Fruit fly (Drosophila melanogaster) whole organism, embryonic: ENCODE data around the gene CG14839.
A peak's percentile ranks its signal among the peaks of the same experiment; 100 is the strongest.

Experiments used
- CG11723 ChIP-seq: fragments of 200-800 bp; sonication (Bioruptor generic); optimal IDR thresholded peaks from 2 replicates; lab custom pipeline; 2017; ENCODE audit warnings: missing biosample characterization, mild to moderate bottlenecking, missing genetic modification characterization
- CG13123 ChIP-seq: fragments of 200-800 bp; sonication (Bioruptor generic); optimal IDR thresholded peaks from 2 replicates; lab custom pipeline; 2016; ENCODE audit warnings: missing biosample characterization, missing genetic modification characterization
- CG14667 ChIP-seq: fragments of 200-800 bp; sonication (Bioruptor generic); IDR thresholded peaks from 2 replicates; pipeline ENCODE4 v1.3.6; 2022; ENCODE audit warnings: missing biosample characterization, missing genetic modification characterization
- CG15269 ChIP-seq: fragments of 200-800 bp; sonication (Bioruptor generic); optimal IDR thresholded peaks from 2 replicates; lab custom pipeline; 2018; ENCODE audit warnings: missing biosample characterization, mild to moderate bottlenecking, missing genetic modification characterization, moderate library complexity
- CG1603 ChIP-seq: fragments of 200-800 bp; sonication (Bioruptor generic); optimal IDR thresholded peaks from 2 replicates; lab custom pipeline; 2019; ENCODE audit warnings: missing biosample characterization, mild to moderate bottlenecking, missing genetic modification characterization, moderate library complexity
- CG17328 ChIP-seq: fragments of 200-800 bp; sonication (Bioruptor generic); IDR thresholded peaks from 2 replicates; pipeline ENCODE4 v1.3.6; 2022; ENCODE audit warnings: missing biosample characterization, missing genetic modification characterization
- CG17912 ChIP-seq: fragments of 200-800 bp; sonication (Bioruptor generic); optimal IDR thresholded peaks from 2 replicates; lab custom pipeline; 2018; ENCODE audit warnings: missing biosample characterization, mild to moderate bottlenecking, missing genetic modification characterization
- CG3065 ChIP-seq: fragments of 200-800 bp; sonication (Bioruptor generic); optimal IDR thresholded peaks from 2 replicates; lab custom pipeline; 2016; ENCODE audit warnings: missing biosample characterization, missing genetic modification characterization
- CG32772 ChIP-seq: fragments of 200-800 bp; sonication (Bioruptor generic); IDR thresholded peaks from 2 replicates; pipeline ENCODE4 v1.3.6; 2022; ENCODE audit warnings: missing biosample characterization, missing genetic modification characterization
- CG3281 ChIP-seq: fragments of 200-800 bp; sonication (Bioruptor generic); optimal IDR thresholded peaks from 3 replicates; lab custom pipeline; 2017; ENCODE audit warnings: missing biosample characterization, mild to moderate bottlenecking, missing genetic modification characterization
- CG4282 ChIP-seq: fragments of 200-800 bp; sonication (Bioruptor generic); optimal IDR thresholded peaks from 2 replicates; lab custom pipeline; 2016; ENCODE audit warnings: missing biosample characterization, missing genetic modification characterization
- CG4404 ChIP-seq: fragments of 200-800 bp; sonication (Bioruptor generic); IDR thresholded peaks from 2 replicates; pipeline ENCODE4 v1.3.6; 2022; ENCODE audit warnings: missing biosample characterization, missing genetic modification characterization
- CG4424 ChIP-seq: fragments of 200-800 bp; sonication (Bioruptor generic); optimal IDR thresholded peaks from 3 replicates; lab custom pipeline; 2016; ENCODE audit warnings: missing biosample characterization, missing genetic modification characterization
- CG8359 ChIP-seq: fragments of 200-800 bp; sonication (Bioruptor generic); optimal IDR thresholded peaks from 2 replicates; lab custom pipeline; 2017; ENCODE audit warnings: missing biosample characterization, mild to moderate bottlenecking, missing genetic modification characterization, borderline replicate concordance
- CG8765 ChIP-seq: fragments of 200-800 bp; sonication (Bioruptor generic); IDR thresholded peaks from 2 replicates; pipeline ENCODE4 v1.3.6; 2022; ENCODE audit warnings: missing biosample characterization, missing genetic modification characterization
- CG9727 ChIP-seq: fragments of 200-800 bp; sonication (Bioruptor generic); optimal IDR thresholded peaks from 3 replicates; lab custom pipeline; 2017; ENCODE audit warnings: missing biosample characterization, mild to moderate bottlenecking, missing genetic modification characterization
- CG9797 ChIP-seq: fragments of 200-800 bp; sonication (Bioruptor generic); optimal IDR thresholded peaks from 3 replicates; lab custom pipeline; 2018; ENCODE audit warnings: missing biosample characterization, mild to moderate bottlenecking, missing genetic modification characterization
- CoRest ChIP-seq: fragments of 200-800 bp; sonication (Bioruptor generic); optimal IDR thresholded peaks from 3 replicates; lab custom pipeline; 2018; ENCODE audit warnings: missing biosample characterization, mild to moderate bottlenecking, missing genetic modification characterization, moderate library complexity
- CrebB ChIP-seq: fragments of 200-800 bp; sonication (Bioruptor generic); optimal IDR thresholded peaks from 3 replicates; lab custom pipeline; 2018; ENCODE audit warnings: missing biosample characterization, mild to moderate bottlenecking, missing genetic modification characterization
- Deaf1 ChIP-seq: fragments of 200-800 bp; optimal IDR thresholded peaks from 3 replicates; lab custom pipeline; 2019; ENCODE audit warnings: missing biosample characterization, mild to moderate bottlenecking, missing genetic modification characterization, moderate library complexity
- Dip2 ChIP-seq: fragments of 200-800 bp; sonication (Bioruptor generic); IDR thresholded peaks from 2 replicates; pipeline ENCODE4 v1.3.6; 2022; ENCODE audit warnings: missing biosample characterization, missing genetic modification characterization
- H15 ChIP-seq: fragments of 200-800 bp; sonication (Bioruptor generic); IDR thresholded peaks from 3 replicates; pipeline ENCODE4 v1.3.6; 2022; ENCODE audit warnings: missing biosample characterization, missing genetic modification characterization
- Hand ChIP-seq: fragments of 200-800 bp; sonication (Bioruptor generic); optimal IDR thresholded peaks from 2 replicates; lab custom pipeline; 2017; ENCODE audit warnings: mild to moderate bottlenecking, missing biosample characterization, missing genetic modification reagents, missing genetic modification characterization
- Hr78 ChIP-seq, 2 experiments: fragments of 200-800 bp in 1 of 2; fragments of >200 bp in 1 of 2; sonication (Bioruptor generic) in 1 of 2; optimal IDR thresholded peaks; 2 replicates each; lab custom pipeline; 2017 to 2019; ENCODE audit warnings: missing biosample characterization in 2 of 2, missing genetic modification characterization in 2 of 2, mild to moderate bottlenecking in 1 of 2, moderate library complexity in 1 of 2
- Kr ChIP-seq: fragments of 200-800 bp; sonication (Bioruptor generic); optimal IDR thresholded peaks from 2 replicates; lab custom pipeline; 2017; ENCODE audit warnings: missing biosample characterization, mild to moderate bottlenecking, missing genetic modification characterization
- Lim3 ChIP-seq: fragments of 200-800 bp; sonication (Bioruptor generic); IDR thresholded peaks from 2 replicates; pipeline ENCODE4 v1.3.6; 2022; ENCODE audit warnings: missing biosample characterization, missing genetic modification characterization
- Poxn ChIP-seq: fragments of 200-800 bp; sonication (Bioruptor generic); IDR thresholded peaks from 2 replicates; pipeline ENCODE4 v1.3.6; 2022; ENCODE audit warnings: missing biosample characterization, missing genetic modification characterization
- Sin3A ChIP-seq: fragments of >200 bp; optimal IDR thresholded peaks from 2 replicates; lab custom pipeline; 2018
- Tbp ChIP-seq: fragments of >200 bp; optimal IDR thresholded peaks from 2 replicates; lab custom pipeline; 2018; ENCODE audit warnings: missing biosample characterization, missing genetic modification characterization
- Vsx1 ChIP-seq: fragments of 200-800 bp; sonication (Bioruptor generic); optimal IDR thresholded peaks from 2 replicates; lab custom pipeline; 2017; ENCODE audit warnings: missing biosample characterization, mild to moderate bottlenecking, missing genetic modification characterization, missing genetic modification reagents
- cato ChIP-seq: fragments of 200-800 bp; sonication (Bioruptor generic); optimal IDR thresholded peaks from 2 replicates; lab custom pipeline; 2016; ENCODE audit warnings: missing biosample characterization, missing genetic modification characterization, borderline replicate concordance
- cg ChIP-seq: fragments of 200-800 bp; sonication (Bioruptor generic); optimal IDR thresholded peaks from 3 replicates; lab custom pipeline; 2019; ENCODE audit warnings: missing biosample characterization, mild to moderate bottlenecking, missing genetic modification characterization, moderate library complexity
- chm ChIP-seq: fragments of 200-800 bp; sonication (Bioruptor generic); IDR thresholded peaks from 2 replicates; pipeline ENCODE4 v1.3.6; 2022; ENCODE audit warnings: missing biosample characterization, missing genetic modification characterization
- crol ChIP-seq: fragments of 200-800 bp; sonication (Bioruptor generic); IDR thresholded peaks from 2 replicates; pipeline ENCODE4 v1.3.6; 2022; ENCODE audit warnings: missing biosample characterization, missing genetic modification characterization
- eve ChIP-seq, 2 experiments: fragments of >200 bp; optimal IDR thresholded peaks; 2 replicates each; lab custom pipeline; 2017; ENCODE audit warnings: missing biosample characterization in 2 of 2, missing genetic modification characterization in 2 of 2
- exex ChIP-seq: fragments of 200-800 bp; sonication (Bioruptor generic); optimal IDR thresholded peaks from 4 replicates; lab custom pipeline; 2018; ENCODE audit warnings: missing biosample characterization, mild to moderate bottlenecking, missing genetic modification characterization, moderate library complexity
- fd102C ChIP-seq: fragments of 200-800 bp; sonication (Bioruptor generic); optimal IDR thresholded peaks from 2 replicates; lab custom pipeline; 2018; ENCODE audit warnings: missing biosample characterization, mild to moderate bottlenecking, missing genetic modification characterization, moderate library complexity
- klu ChIP-seq: fragments of 200-800 bp; sonication (Bioruptor generic); IDR thresholded peaks from 2 replicates; pipeline ENCODE4 v1.3.6; 2022; ENCODE audit warnings: missing biosample characterization, missing genetic modification characterization
- knrl ChIP-seq: fragments of 200-800 bp; sonication (Bioruptor generic); IDR thresholded peaks from 3 replicates; pipeline ENCODE4 v1.3.6; 2022; ENCODE audit warnings: missing biosample characterization, missing genetic modification characterization; ENCODE audit not compliant: partially characterized antibody
- oc ChIP-seq: fragments of 200-800 bp; sonication (Bioruptor generic); optimal IDR thresholded peaks from 2 replicates; lab custom pipeline; 2018; ENCODE audit warnings: missing biosample characterization, mild to moderate bottlenecking, missing genetic modification characterization, moderate library complexity
- pan ChIP-seq, 4 experiments: fragments of >200 bp in 3 of 4; fragments of 200-800 bp in 1 of 4; sonication (Bioruptor generic) in 1 of 4; optimal IDR thresholded peaks in 3 of 4; IDR thresholded peaks in 1 of 4; 2 replicates each; pipeline versions ENCODE4 v1.3.6 to Lab custom; 2017 to 2022; ENCODE audit warnings: missing biosample characterization in 2 of 4, missing genetic modification characterization in 2 of 4, mixed read lengths in 1 of 4
- pita ChIP-seq: fragments of 200-800 bp; sonication (Bioruptor generic); optimal IDR thresholded peaks from 2 replicates; lab custom pipeline; 2017; ENCODE audit warnings: missing biosample characterization, mild to moderate bottlenecking, missing genetic modification characterization
- rib ChIP-seq: fragments of 200-800 bp; sonication (Bioruptor generic); IDR thresholded peaks from 2 replicates; pipeline ENCODE4 v1.3.6; 2022; ENCODE audit warnings: missing biosample characterization, missing genetic modification characterization
- row ChIP-seq: fragments of 200-800 bp; sonication (Bioruptor generic); IDR thresholded peaks from 3 replicates; pipeline ENCODE4 v1.3.6; 2022; ENCODE audit warnings: missing biosample characterization, missing genetic modification characterization
- run ChIP-seq: fragments of 200-800 bp; sonication (Bioruptor generic); optimal IDR thresholded peaks from 3 replicates; lab custom pipeline; 2018; ENCODE audit warnings: missing biosample characterization, mild to moderate bottlenecking, missing genetic modification characterization
- salm ChIP-seq: fragments of 200-800 bp; sonication (Bioruptor generic); optimal IDR thresholded peaks from 2 replicates; lab custom pipeline; 2018; ENCODE audit warnings: missing biosample characterization, mild to moderate bottlenecking, missing genetic modification characterization
- tin ChIP-seq: fragments of 200-800 bp; sonication (Bioruptor generic); optimal IDR thresholded peaks from 3 replicates; lab custom pipeline; 2016; ENCODE audit warnings: missing biosample characterization, missing genetic modification characterization
- trh ChIP-seq: fragments of 200-800 bp; sonication (Bioruptor generic); optimal IDR thresholded peaks from 2 replicates; lab custom pipeline; 2016; ENCODE audit warnings: missing biosample characterization, missing genetic modification characterization
- tx ChIP-seq: fragments of 200-800 bp; sonication (Bioruptor generic); optimal IDR thresholded peaks from 2 replicates; lab custom pipeline; 2016; ENCODE audit warnings: missing biosample characterization, missing genetic modification characterization
- unpg ChIP-seq: fragments of 200-800 bp; sonication (Bioruptor generic); optimal IDR thresholded peaks from 3 replicates; lab custom pipeline; 2018; ENCODE audit warnings: missing biosample characterization, mild to moderate bottlenecking, missing genetic modification characterization, moderate library complexity

Gene CG14839

dm6 chr3R:14283754-14284421 lies 21.7 kb downstream of the CG14839 start (continued):
- peak; percentile 99 for TF ChIP-seq unpg
- no peak for TF ChIP-seq CG4404 (GFP tag; lab: Robert Waterston, UW)
- peak; percentile 97 for TF ChIP-seq run
- TF ChIP-seq knrl = no peak
- TF ChIP-seq CG17328 (GFP tag; lab: Robert Waterston, UW) = no peak
- TF ChIP-seq Sin3A (lab: Kevin White, UChicago) = no peak
- peak; percentile 98 for TF ChIP-seq CG4424
- peak; percentile 97 for TF ChIP-seq CG13123 (GFP tag; lab: Kevin White, UChicago)
- no peak for TF ChIP-seq CG8765 (GFP tag; lab: Robert Waterston, UW)
- no peak for TF ChIP-seq klu (GFP tag; lab: Robert Waterston, UW)
- peak; percentile 99 for TF ChIP-seq CG15269
- TF ChIP-seq cg (GFP tag; lab: Kevin White, UChicago) = peak; percentile 89
- TF ChIP-seq row = no peak
- TF ChIP-seq CG3281 (GFP tag; lab: Kevin White, UChicago) = peak; percentile 99
- no peak for TF ChIP-seq pita (GFP tag; lab: Kevin White, UChicago)
- peak; percentile 99 for TF ChIP-seq CoRest (tag; lab: Kevin White, UChicago)
- TF ChIP-seq exex = peak; percentile 75
- TF ChIP-seq CG11723 (GFP tag; lab: Kevin White, UChicago) = peak; percentile 97
- TF ChIP-seq Tbp (GFP tag; lab: Kevin White, UChicago) = no peak
- TF ChIP-seq Deaf1 (tag; lab: Kevin White, UChicago) = peak; percentile 90
- peak; percentile 98 for TF ChIP-seq Vsx1
- peak; percentile 98 for TF ChIP-seq salm (tag; lab: Kevin White, UChicago)
- no peak for TF ChIP-seq rib (GFP tag; lab: Robert Waterston, UW)
- peak; percentile 75 for TF ChIP-seq fd102C (GFP tag; lab: Kevin White, UChicago)
- no peak for TF ChIP-seq chm (GFP tag; lab: Robert Waterston, UW)
- peak; percentile 99 for TF ChIP-seq oc (tag; lab: Kevin White, UChicago)
- TF ChIP-seq CG14667 (GFP tag; lab: Robert Waterston, UW) = no peak
- peak; percentile 95 for TF ChIP-seq tx (GFP tag; lab: Kevin White, UChicago)
- TF ChIP-seq CG17912 (GFP tag; lab: Kevin White, UChicago) = peak; percentile 93
- TF ChIP-seq CG32772 (GFP tag; lab: Robert Waterston, UW) = no peak
- no peak for TF ChIP-seq Lim3 (GFP tag; lab: Robert Waterston, UW)
- TF ChIP-seq CG1603 (tag; lab: Kevin White, UChicago) = peak; percentile 97
- no peak for TF ChIP-seq H15 (GFP tag; lab: Robert Waterston, UW)
- peak; percentile 99 for TF ChIP-seq CG9727 (GFP tag; lab: Kevin White, UChicago)
- TF ChIP-seq CG4282 (GFP tag; lab: Kevin White, UChicago) = peak; percentile 65
- TF ChIP-seq eve (GFP tag; optimal IDR thresholded peaks at IDR 0.05; lab: Kevin White, UChicago) = peak in 1 of 2 experiments; percentile 99
- TF ChIP-seq trh = peak; percentile 98
- TF ChIP-seq CG3065 (GFP tag; lab: Kevin White, UChicago) = peak; percentile 97
- TF ChIP-seq Hr78 (GFP tag; optimal IDR thresholded peaks at IDR 0.05; lab: Kevin White, UChicago) = peak in 1 of 2 experiments; percentile 94
- peak; percentile 97 for TF ChIP-seq cato
- no peak for TF ChIP-seq Poxn (GFP tag; lab: Robert Waterston, UW)
- TF ChIP-seq tin (GFP tag; lab: Kevin White, UChicago) = peak; percentile 98
- peak; percentile 96 for TF ChIP-seq Hand (GFP tag; lab: Kevin White, UChicago)
- no peak for TF ChIP-seq pan (optimal IDR thresholded peaks at IDR 0.05; lab: Kevin White, UChicago)
- no peak for TF ChIP-seq pan (GFP tag; optimal IDR thresholded peaks at IDR 0.05 in 1 of 2, IDR thresholded peaks at IDR 0.05 in 1 of 2)
- TF ChIP-seq Dip2 (GFP tag; lab: Robert Waterston, UW) = no peak
- peak; percentile 98 for TF ChIP-seq CrebB (tag; lab: Kevin White, UChicago)
- peak; percentile 26 for TF ChIP-seq CG9797 (GFP tag; lab: Kevin White, UChicago)
- no peak for TF ChIP-seq Kr
- no peak for TF ChIP-seq crol
- peak; percentile 89 for TF ChIP-seq CG8359 (GFP tag; lab: Kevin White, UChicago)
